Worm (Caenorhabditis elegans) whole organism, L4 larva: ENCODE results near the gene ZK662.2.

Experiments used
- F10B5.3 ChIP-seq: sonication (generic microtip); optimal IDR thresholded peaks from 2 replicates; lab custom pipeline; 2016; ENCODE audit warnings: mild to moderate bottlenecking, missing genetic modification characterization, missing compliant biosample characterization
- F26F4.8 ChIP-seq: fragments of 200-800 bp; sonication (Bioruptor generic); conservative IDR thresholded peaks from 2 replicates; pipeline ENCODE4 v1.3.6; 2022; ENCODE audit warnings: missing genetic modification characterization, missing compliant biosample characterization
- F44E2.7 ChIP-seq: fragments of 200-800 bp; sonication (Bioruptor generic); IDR thresholded peaks from 2 replicates; pipeline ENCODE4 v2.1.2; 2022; ENCODE audit warnings: missing genetic modification characterization, missing compliant biosample characterization
- F49E8.2 ChIP-seq: sonication (generic microtip); optimal IDR thresholded peaks from 2 replicates; lab custom pipeline; 2016; ENCODE audit warnings: missing compliant biosample characterization, mild to moderate bottlenecking, missing genetic modification characterization, borderline replicate concordance
- R02D3.7 ChIP-seq: fragments of 150-350 bp; sonication (generic microtip); optimal IDR thresholded peaks from 3 replicates; lab custom pipeline; 2014; ENCODE audit warnings: missing biosample characterization, missing genetic modification characterization
- T20F7.1 ChIP-seq: fragments of 200-800 bp; sonication (Bioruptor generic); optimal IDR thresholded peaks from 2 replicates; lab custom pipeline; 2018; ENCODE audit warnings: mild to moderate bottlenecking, missing genetic modification characterization, missing compliant biosample characterization
- T26A8.4 ChIP-seq: fragments of 200-800 bp; sonication (Bioruptor generic); IDR thresholded peaks from 2 replicates; pipeline ENCODE4 v1.3.6; 2022; ENCODE audit warnings: missing genetic modification characterization, missing compliant biosample characterization
- Y48G9A.11 ChIP-seq: fragments of 200-800 bp; sonication (Bioruptor generic); IDR thresholded peaks from 2 replicates; pipeline ENCODE4 v1.3.6; 2022; ENCODE audit warnings: missing genetic modification reagents, missing genetic modification characterization, missing compliant biosample characterization
- Y5F2A.4 ChIP-seq: fragments of 200-800 bp; sonication (Bioruptor generic); optimal IDR thresholded peaks from 2 replicates; lab custom pipeline; 2018; ENCODE audit warnings: mild to moderate bottlenecking, missing genetic modification characterization, missing compliant biosample characterization
- ZK337.2 ChIP-seq: fragments of 200-800 bp; sonication (Bioruptor generic); IDR thresholded peaks from 2 replicates; pipeline ENCODE4 v1.3.6; 2022; ENCODE audit warnings: missing genetic modification reagents, missing genetic modification characterization, missing compliant biosample characterization
- aha-1 ChIP-seq: fragments of 150-350 bp; peaks from one replicate; lab custom pipeline; 2014; ENCODE audit warnings: missing biosample characterization, missing genetic modification characterization
- ceh-32 ChIP-seq: sonication (generic microtip); optimal IDR thresholded peaks from 2 replicates; lab custom pipeline; 2016; ENCODE audit warnings: mild to moderate bottlenecking, missing genetic modification characterization, missing compliant biosample characterization; ENCODE audit not compliant: poor library complexity
- ces-1 ChIP-seq: fragments of 150-350 bp; sonication (generic microtip); optimal IDR thresholded peaks from 4 replicates; lab custom pipeline; 2014; ENCODE audit warnings: missing biosample characterization, missing genetic modification reagents, missing genetic modification characterization
- dmd-9 ChIP-seq: fragments of 200-800 bp; sonication (Bioruptor generic); IDR thresholded peaks from 2 replicates; pipeline ENCODE4 v1.3.6; 2022; ENCODE audit warnings: missing genetic modification reagents, missing genetic modification characterization, missing compliant biosample characterization
- duxl-1 ChIP-seq: sonication (generic microtip); optimal IDR thresholded peaks from 2 replicates; lab custom pipeline; 2016; ENCODE audit warnings: mild to moderate bottlenecking, missing genetic modification characterization, moderate library complexity, missing compliant biosample characterization; ENCODE audit not compliant: poor library complexity
- egl-27 ChIP-seq: sonication (generic microtip); optimal IDR thresholded peaks from 3 replicates; lab custom pipeline; 2017; ENCODE audit warnings: missing biosample characterization, missing genetic modification reagents, missing genetic modification characterization
- fos-1 ChIP-seq: fragments of 150-350 bp; optimal IDR thresholded peaks from 2 replicates; lab custom pipeline; 2014; ENCODE audit warnings: missing biosample characterization, missing genetic modification characterization
- hlh-30 ChIP-seq: sonication (generic microtip); optimal IDR thresholded peaks from 2 replicates; lab custom pipeline; 2017; ENCODE audit warnings: antibody characterized with exemption, mild to moderate bottlenecking, missing genetic modification characterization, missing compliant biosample characterization; ENCODE audit not compliant: insufficient read depth
- lin-1 ChIP-seq: fragments of 200-800 bp; sonication (Bioruptor generic); IDR thresholded peaks from 2 replicates; pipeline ENCODE4 v1.3.6; 2022; ENCODE audit warnings: missing genetic modification reagents, missing genetic modification characterization, missing compliant biosample characterization
- lin-39 ChIP-seq: fragments of 150-350 bp; optimal IDR thresholded peaks from 2 replicates; lab custom pipeline; 2014; ENCODE audit warnings: missing biosample characterization, missing genetic modification reagents, missing genetic modification characterization
- lsy-2 ChIP-seq, 2 experiments: fragments of 150-350 bp in 1 of 2; sonication (generic microtip) in 1 of 2; optimal IDR thresholded peaks; 2 replicates each; lab custom pipeline; 2014 to 2017; ENCODE audit warnings: missing biosample characterization in 2 of 2, missing genetic modification characterization in 2 of 2
- mep-1 ChIP-seq: fragments of 150-350 bp; sonication (generic microtip); optimal IDR thresholded peaks from 3 replicates; lab custom pipeline; 2014; ENCODE audit warnings: missing biosample characterization, missing genetic modification characterization
- mxl-2 ChIP-seq: fragments of 200-800 bp; sonication (Bioruptor generic); conservative IDR thresholded peaks from 2 replicates; pipeline ENCODE4 v1.3.6; 2022; ENCODE audit warnings: missing genetic modification reagents, missing genetic modification characterization, missing compliant biosample characterization
- mxl-3 ChIP-seq: fragments of 200-800 bp; sonication (Bioruptor generic); optimal IDR thresholded peaks from 2 replicates; lab custom pipeline; 2018; ENCODE audit warnings: mild to moderate bottlenecking, missing genetic modification characterization, missing compliant biosample characterization
- nhr-10 ChIP-seq: fragments of 150-350 bp; optimal IDR thresholded peaks from 2 replicates; lab custom pipeline; 2014; ENCODE audit warnings: missing biosample characterization, missing genetic modification characterization
- nhr-11 ChIP-seq: fragments of 150-350 bp; optimal IDR thresholded peaks from 2 replicates; lab custom pipeline; 2014; ENCODE audit warnings: missing biosample characterization, missing genetic modification characterization
- nhr-111 ChIP-seq: fragments of 200-800 bp; sonication (Bioruptor generic); optimal IDR thresholded peaks from 2 replicates; lab custom pipeline; 2018; ENCODE audit warnings: mild to moderate bottlenecking, missing genetic modification characterization, missing compliant biosample characterization
- nhr-237 ChIP-seq: sonication (generic microtip); optimal IDR thresholded peaks from 2 replicates; lab custom pipeline; 2017; ENCODE audit warnings: missing biosample characterization, missing genetic modification characterization
- nhr-28 ChIP-seq: fragments of 150-350 bp; optimal IDR thresholded peaks from 2 replicates; lab custom pipeline; 2014; ENCODE audit warnings: missing biosample characterization, missing genetic modification characterization
- nhr-41 ChIP-seq: fragments of 200-800 bp; sonication (Bioruptor generic); IDR thresholded peaks from 2 replicates; pipeline ENCODE4 v1.3.6; 2022; ENCODE audit warnings: missing genetic modification reagents, missing genetic modification characterization, missing compliant biosample characterization
- nhr-48 ChIP-seq: sonication (generic microtip); optimal IDR thresholded peaks from 2 replicates; lab custom pipeline; 2016; ENCODE audit warnings: mild to moderate bottlenecking, missing genetic modification characterization, missing compliant biosample characterization
- pqm-1 ChIP-seq: sonication (generic microtip); optimal IDR thresholded peaks from 2 replicates; lab custom pipeline; 2017; ENCODE audit warnings: missing biosample characterization, missing genetic modification characterization
- rbr-2 ChIP-seq: sonication (generic microtip); optimal IDR thresholded peaks from 2 replicates; lab custom pipeline; 2016; ENCODE audit warnings: missing genotype, missing genetic modification characterization, missing compliant biosample characterization
- saeg-2 ChIP-seq: fragments of 200-800 bp; sonication (Bioruptor generic); IDR thresholded peaks from 2 replicates; pipeline ENCODE4 v1.3.6; 2022; ENCODE audit warnings: missing genetic modification reagents, missing genetic modification characterization, missing compliant biosample characterization
- sdz-12 ChIP-seq: fragments of 200-800 bp; sonication (Bioruptor generic); optimal IDR thresholded peaks from 2 replicates; lab custom pipeline; 2018; ENCODE audit warnings: mild to moderate bottlenecking, missing genetic modification characterization, missing compliant biosample characterization
- set-16 ChIP-seq: fragments of 200-800 bp; sonication (Bioruptor generic); IDR thresholded peaks from 2 replicates; pipeline ENCODE4 v1.3.6; 2022; ENCODE audit warnings: missing genetic modification reagents, missing genetic modification characterization, missing compliant biosample characterization
- spr-1 ChIP-seq: sonication (generic microtip); optimal IDR thresholded peaks from 2 replicates; lab custom pipeline; 2016; ENCODE audit warnings: mild to moderate bottlenecking, missing genetic modification characterization, missing compliant biosample characterization
- unc-130 ChIP-seq: sonication (generic microtip); optimal IDR thresholded peaks from 2 replicates; lab custom pipeline; 2016; ENCODE audit warnings: missing genetic modification reagents, missing genetic modification characterization, missing compliant biosample characterization
- unc-39 ChIP-seq: sonication (generic microtip); optimal IDR thresholded peaks from 2 replicates; lab custom pipeline; 2017; ENCODE audit warnings: missing biosample characterization, missing genetic modification characterization
- unc-62 ChIP-seq, 3 experiments: fragments of 150-350 bp in 1 of 3; sonication (generic microtip); optimal IDR thresholded peaks in 2 of 3; peaks in 1 of 3; 1 replicate in 1 of 3; 2 replicates in 2 of 3; lab custom pipeline; 2014 to 2017; ENCODE audit warnings: missing biosample characterization in 3 of 3, missing genetic modification characterization in 3 of 3, missing genetic modification reagents in 3 of 3, missing genotype in 1 of 3
- ztf-11 ChIP-seq: fragments of 150-350 bp; optimal IDR thresholded peaks from 2 replicates; lab custom pipeline; 2014; ENCODE audit warnings: missing biosample characterization, missing genetic modification characterization

The ZK662.2 gene

DNA sequence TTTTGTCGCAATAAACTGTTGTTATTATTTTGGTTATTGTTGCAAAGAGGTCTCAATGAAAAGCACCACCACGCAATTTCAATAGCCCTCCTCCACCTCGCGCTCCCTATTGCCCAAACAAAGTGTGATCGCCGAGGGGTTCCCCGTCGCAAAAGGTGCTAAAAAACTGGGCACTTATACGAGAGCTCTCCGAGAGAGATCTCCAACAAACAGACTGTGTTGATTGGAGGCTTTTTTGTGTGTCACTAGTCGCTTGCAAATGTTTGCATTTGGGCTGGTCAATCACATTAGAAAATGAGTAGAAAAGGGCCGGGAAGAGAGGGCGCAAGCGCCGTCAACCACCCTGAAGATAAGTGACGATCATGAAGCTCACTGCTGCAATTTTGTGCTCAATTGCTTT lies at the start of gene ZK662.2:
Gene ZK662.2 (plus strand): TSS at position 301 of the 400 bp plus-strand sequence.
- TF ChIP-seq aha-1 (tag; lab: Kevin White, UChicago) (no peak), F44E2.7 (GFP tag; lab: Robert Waterston, UW) (0 out of 2 replicates have a peak, but pooled peaks have one; percentile 8), nhr-28 (tag; lab: Kevin White, UChicago) (no peak), set-16 (GFP tag; lab: Robert Waterston, UW) (no peak), egl-27 (no peak), mxl-2 (no peak), nhr-111 (GFP tag; lab: Kevin White, UChicago) (no peak)
- TF ChIP-seq, all 104 proteins: peak for 1

- no peak for TF ChIP-seq unc-130 (GFP tag; lab: Kevin White, UChicago)
- TF ChIP-seq F10B5.3, result no peak
- TF ChIP-seq T20F7.1 (GFP tag; lab: Kevin White, UChicago), result peak; percentile 92
- TF ChIP-seq nhr-41, result no peak
- no peak for TF ChIP-seq Y48G9A.11
- no peak for TF ChIP-seq rbr-2 (tag; lab: Kevin White, UChicago)
- no peak for TF ChIP-seq R02D3.7 (tag; lab: Kevin White, UChicago)
- no peak for TF ChIP-seq mxl-3 (GFP tag; lab: Kevin White, UChicago)
- TF ChIP-seq saeg-2 (GFP tag; lab: Robert Waterston, UW), result no peak
- no peak for TF ChIP-seq Y5F2A.4
- no peak for TF ChIP-seq F49E8.2 (tag; lab: Kevin White, UChicago)
- no peak for TF ChIP-seq ztf-11 (tag; lab: Kevin White, UChicago)
- TF ChIP-seq hlh-30, result peak; percentile 67
- TF ChIP-seq dmd-9 (GFP tag; lab: Robert Waterston, UW), result no peak
- TF ChIP-seq fos-1 (tag; lab: Kevin White, UChicago), result no peak
- TF ChIP-seq nhr-48, result no peak
- peak in 1 of 2 experiments; percentile 16 for TF ChIP-seq lsy-2 (tag; optimal IDR thresholded peaks at IDR 0.05; lab: Kevin White, UChicago)
- TF ChIP-seq pqm-1 (tag; lab: Kevin White, UChicago), result no peak
- TF ChIP-seq nhr-11 (tag; lab: Kevin White, UChicago), result no peak
- TF ChIP-seq F26F4.8 (GFP tag; lab: Robert Waterston, UW), result no peak
- no peak for TF ChIP-seq duxl-1
- no peak for TF ChIP-seq T26A8.4 (GFP tag; lab: Robert Waterston, UW)
- no peak for TF ChIP-seq nhr-28 (tag; lab: Kevin White, UChicago)
- no peak for TF ChIP-seq nhr-10 (tag; lab: Kevin White, UChicago)
- TF ChIP-seq ZK337.2 (GFP tag; lab: Robert Waterston, UW), result no peak
- TF ChIP-seq ceh-32 (tag; lab: Kevin White, UChicago), result no peak
These were observed 49.2 kb upstream of the ZK662.2 start, which contains the start of gene F59D12.5 for ce11 chrX:15647276-15647675. Gene F59D12.5, minus strand, starts transcription at chrX:15647369.

DNA sequence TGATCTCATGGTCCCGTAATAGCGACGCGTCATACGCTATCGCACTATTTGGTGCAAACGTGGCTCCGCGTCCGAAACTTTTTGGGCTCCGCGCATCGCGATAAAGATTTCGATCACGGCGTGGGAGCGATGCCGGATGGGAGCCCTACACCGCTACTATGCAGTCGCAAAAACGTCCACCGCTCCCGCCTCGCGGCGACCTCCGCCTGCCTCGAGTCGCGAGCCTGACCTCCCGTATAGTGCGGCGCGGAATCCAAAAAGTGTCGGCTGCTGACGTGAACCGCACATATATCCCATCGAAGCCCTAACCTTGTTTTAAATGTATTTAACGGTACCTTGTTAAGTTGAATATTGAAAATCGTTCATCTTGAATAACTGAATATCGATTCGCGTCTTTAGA lies 46.1 kb upstream of the ZK662.2 start:
- TF ChIP-seq set-16 (GFP tag; lab: Robert Waterston, UW), result peak; percentile 90
- no peak for TF ChIP-seq lin-1
- TF ChIP-seq dmd-9 (GFP tag; lab: Robert Waterston, UW), result 0 out of 2 replicates have a peak, but pooled peaks have one; percentile 15
- no peak for TF ChIP-seq unc-39 (tag; lab: Kevin White, UChicago)
- no peak for TF ChIP-seq mep-1
- no peak for TF ChIP-seq sdz-12 (GFP tag; lab: Kevin White, UChicago)
- TF ChIP-seq lin-39, result no peak
- TF ChIP-seq ces-1 (GFP tag; lab: Kevin White, UChicago), result no peak
- TF ChIP-seq spr-1 (tag; lab: Kevin White, UChicago), result no peak
- no peak for TF ChIP-seq nhr-237
- TF ChIP-seq duxl-1, result no peak
- TF ChIP-seq unc-62 (GFP tag; optimal IDR thresholded peaks at IDR 0.05 in 1 of 2; lab: Kevin White, UChicago), result no peak
- no peak for TF ChIP-seq unc-62 (tag; optimal IDR thresholded peaks at IDR 0.05; lab: Kevin White, UChicago)
- TF ChIP-seq aha-1 (tag; lab: Kevin White, UChicago), result peak; percentile 9
